Worm (Caenorhabditis elegans): ENCODE measurements around the gene T04C12.7.

- TF ChIP-seq elt-2 (tag; optimal IDR thresholded peaks at IDR 0.05) (no peak), ceh-82 (tag; optimal IDR thresholded peaks at IDR 0.05) (no peak), skn-1 (tag; optimal IDR thresholded peaks at IDR 0.05) (no peak), ama-1 (optimal IDR thresholded peaks at IDR 0.05) (no peak), fkh-10 (GFP tag; optimal IDR thresholded peaks at IDR 0.05) (no peak), mml-1 (tag; optimal IDR thresholded peaks at IDR 0.05) (no peak), ZK546.5 (tag; optimal IDR thresholded peaks at IDR 0.05) (no peak), jun-1 (tag; optimal IDR thresholded peaks at IDR 0.05) (no peak), unc-62 (GFP tag; optimal IDR thresholded peaks at IDR 0.05) (no peak), ceh-9 (tag; optimal IDR thresholded peaks at IDR 0.05) (no peak), nhr-237 (tag; optimal IDR thresholded peaks at IDR 0.05) (no peak), snpc-4 (tag; optimal IDR thresholded peaks at IDR 0.05) (no peak), elt-3 (tag; optimal IDR thresholded peaks at IDR 0.05) (no peak), unc-39 (tag; optimal IDR thresholded peaks at IDR 0.05) (no peak)
These were observed 42.1 kb upstream of the T04C12.7 start for ce11 chrV:11011807-11012206.

All from whole organism, L3 larva.